Worm (Caenorhabditis elegans): ENCODE measurements around the gene enpl-1.

DNA sequence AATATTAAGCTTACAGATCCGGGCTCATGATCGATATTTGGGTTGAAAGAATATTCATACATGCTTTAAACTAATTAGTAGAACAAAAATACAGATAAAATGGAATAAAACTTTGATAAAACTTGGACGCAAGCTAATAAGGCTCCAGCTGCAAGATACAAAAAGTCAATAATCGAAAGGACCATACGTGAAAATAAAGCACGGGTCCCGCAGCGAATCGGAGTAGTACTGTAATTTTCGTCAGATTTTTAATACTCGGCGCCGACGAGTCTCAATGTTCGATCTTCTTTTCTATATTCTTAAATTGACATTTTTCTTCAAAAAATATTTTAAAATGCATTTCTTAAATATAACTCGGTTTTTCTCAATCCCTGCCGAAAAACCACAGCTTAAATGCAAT lies 5.6 kb downstream of the enpl-1 start, which contains the start of gene spo-11:
- TF ChIP-seq nhr-28 (tag; optimal IDR thresholded peaks at IDR 0.05) = no peak
- TF ChIP-seq F26F4.8 (GFP tag; conservative IDR thresholded peaks at IDR 0.05) = no peak
- no peak for TF ChIP-seq F44E2.7 (GFP tag; IDR thresholded peaks at IDR 0.05)
